Worm (Caenorhabditis elegans) whole organism, L2 larva: ENCODE results near the gene E04F6.4.

ENCODE experiments used
- aly-2 ChIP-seq: fragments of 150-350 bp; optimal IDR thresholded peaks from 2 replicates; lab custom pipeline; 2014; ENCODE audit warnings: missing biosample characterization, missing genetic modification characterization
- elt-3 ChIP-seq: sonication (generic microtip); optimal IDR thresholded peaks from 2 replicates; lab custom pipeline; 2017; ENCODE audit warnings: missing biosample characterization, missing genetic modification characterization
- lin-13 ChIP-seq: fragments of 150-350 bp; optimal IDR thresholded peaks from 2 replicates; lab custom pipeline; 2014; ENCODE audit warnings: missing biosample characterization, missing genetic modification reagents, missing genetic modification characterization
- nhr-25 ChIP-seq: fragments of 150-350 bp; sonication (generic microtip); optimal IDR thresholded peaks from 3 replicates; lab custom pipeline; 2014; ENCODE audit warnings: missing biosample characterization, missing genetic modification characterization
- nhr-77 ChIP-seq: fragments of 150-350 bp; optimal IDR thresholded peaks from 2 replicates; lab custom pipeline; 2014; ENCODE audit warnings: missing biosample characterization, missing genetic modification characterization

ce11 chrII:7154711-7155110 is 34.5 kb upstream of the E04F6.4 start:
- no peak for TF ChIP-seq lin-13 (GFP tag; lab: Kevin White, UChicago)
- no peak for TF ChIP-seq nhr-77 (tag; lab: Kevin White, UChicago)
- no peak for TF ChIP-seq nhr-25 (tag; lab: Kevin White, UChicago)
- no peak for TF ChIP-seq elt-3 (tag; lab: Kevin White, UChicago)
- no peak for TF ChIP-seq aly-2 (tag; lab: Kevin White, UChicago)
